Worm (Caenorhabditis elegans) whole organism, late embryonic: Measurements from ENCODE around the gene F13B6.2.

Experiments
- K02D7.2 ChIP-seq: sonication (generic microtip); optimal IDR thresholded peaks from 2 replicates; lab custom pipeline; 2017; ENCODE audit warnings: mild to moderate bottlenecking, missing genetic modification characterization, missing compliant biosample characterization
- K09A11.1 ChIP-seq: sonication (generic microtip); optimal IDR thresholded peaks from 2 replicates; lab custom pipeline; 2017; ENCODE audit warnings: antibody characterized with exemption, mild to moderate bottlenecking, missing genetic modification characterization, missing compliant biosample characterization; ENCODE audit not compliant: insufficient read depth
- ceh-18 ChIP-seq: sonication (generic microtip); optimal IDR thresholded peaks from 2 replicates; lab custom pipeline; 2016; ENCODE audit warnings: missing genetic modification characterization, missing compliant biosample characterization
- ceh-19 ChIP-seq: fragments of 200-800 bp; sonication (Bioruptor generic); optimal IDR thresholded peaks from 2 replicates; lab custom pipeline; 2018; ENCODE audit warnings: mild to moderate bottlenecking, missing genetic modification characterization, missing compliant biosample characterization
- ceh-2 ChIP-seq: sonication (generic microtip); optimal IDR thresholded peaks from 2 replicates; lab custom pipeline; 2016; ENCODE audit warnings: missing genotype, missing genetic modification characterization, missing compliant biosample characterization
- ceh-31 ChIP-seq: sonication (generic microtip); optimal IDR thresholded peaks from 2 replicates; lab custom pipeline; 2016; ENCODE audit warnings: missing genetic modification characterization, missing compliant biosample characterization
- ceh-34 ChIP-seq: sonication (generic microtip); optimal IDR thresholded peaks from 2 replicates; lab custom pipeline; 2016; ENCODE audit warnings: mild to moderate bottlenecking, missing genetic modification characterization, missing compliant biosample characterization
- ceh-6 ChIP-seq: fragments of 200-800 bp; sonication (Bioruptor generic); optimal IDR thresholded peaks from 2 replicates; lab custom pipeline; 2018; ENCODE audit warnings: mild to moderate bottlenecking, missing genetic modification characterization, missing compliant biosample characterization
- ceh-9 ChIP-seq: sonication (generic microtip); optimal IDR thresholded peaks from 2 replicates; lab custom pipeline; 2016; ENCODE audit warnings: mild to moderate bottlenecking, missing genetic modification characterization, inconsistent platforms, missing compliant biosample characterization
- dmd-4 ChIP-seq: sonication (generic microtip); optimal IDR thresholded peaks from 2 replicates; lab custom pipeline; 2016; ENCODE audit warnings: borderline replicate concordance, missing genetic modification characterization, missing compliant biosample characterization
- elt-2 ChIP-seq: sonication (generic microtip); optimal IDR thresholded peaks from 2 replicates; lab custom pipeline; 2016; ENCODE audit warnings: missing genetic modification reagents, missing genetic modification characterization, missing compliant biosample characterization
- eyg-1 ChIP-seq: sonication (generic microtip); optimal IDR thresholded peaks from 2 replicates; lab custom pipeline; 2016; ENCODE audit warnings: missing genotype, missing genetic modification characterization, missing compliant biosample characterization
- fax-1 ChIP-seq: sonication (generic microtip); optimal IDR thresholded peaks from 2 replicates; lab custom pipeline; 2016; ENCODE audit warnings: missing genotype, missing genetic modification characterization, missing compliant biosample characterization
- gmeb-2 ChIP-seq: sonication (generic microtip); optimal IDR thresholded peaks from 2 replicates; lab custom pipeline; 2016; ENCODE audit warnings: missing genetic modification characterization, inconsistent platforms, missing compliant biosample characterization
- lim-6 ChIP-seq: sonication (generic microtip); optimal IDR thresholded peaks from 2 replicates; lab custom pipeline; 2016; ENCODE audit warnings: missing genetic modification characterization, missing compliant biosample characterization
- lin-11 ChIP-seq: fragments of 200-800 bp; sonication (Bioruptor generic); optimal IDR thresholded peaks from 2 replicates; lab custom pipeline; 2018; ENCODE audit warnings: mild to moderate bottlenecking, missing genetic modification characterization, missing compliant biosample characterization
- mec-3 ChIP-seq: sonication (generic microtip); optimal IDR thresholded peaks from 2 replicates; lab custom pipeline; 2016; ENCODE audit warnings: borderline replicate concordance, missing genetic modification characterization, missing compliant biosample characterization
- nhr-232 ChIP-seq: sonication (generic microtip); optimal IDR thresholded peaks from 2 replicates; lab custom pipeline; 2016; ENCODE audit warnings: missing genetic modification characterization, missing compliant biosample characterization
- npax-4 ChIP-seq: sonication (generic microtip); optimal IDR thresholded peaks from 2 replicates; lab custom pipeline; 2016; ENCODE audit warnings: missing genetic modification characterization, missing compliant biosample characterization
- pag-3 ChIP-seq: sonication (generic microtip); optimal IDR thresholded peaks from 2 replicates; lab custom pipeline; 2016; ENCODE audit warnings: missing compliant biosample characterization, missing genetic modification characterization, borderline replicate concordance
- pat-9 ChIP-seq: fragments of 200-800 bp; sonication (Bioruptor generic); optimal IDR thresholded peaks from 2 replicates; lab custom pipeline; 2018; ENCODE audit warnings: mild to moderate bottlenecking, missing genetic modification characterization, moderate library complexity, missing compliant biosample characterization
- pha-2 ChIP-seq: sonication (generic microtip); optimal IDR thresholded peaks from 2 replicates; lab custom pipeline; 2017; ENCODE audit warnings: mild to moderate bottlenecking, missing genetic modification characterization, missing compliant biosample characterization
- pha-4 ChIP-seq: fragments of 150-350 bp; optimal IDR thresholded peaks from 2 replicates; lab custom pipeline; 2018; ENCODE audit warnings: missing biosample characterization, missing genetic modification reagents, missing genetic modification characterization
- ref-2 ChIP-seq: sonication (generic microtip); optimal IDR thresholded peaks from 2 replicates; lab custom pipeline; 2016; ENCODE audit warnings: missing genetic modification characterization, missing compliant biosample characterization
- sdc-2 ChIP-seq: sonication (generic microtip); optimal IDR thresholded peaks from 2 replicates; lab custom pipeline; 2016; ENCODE audit warnings: missing genotype, missing genetic modification characterization, missing compliant biosample characterization
- syd-9 ChIP-seq: sonication (generic microtip); optimal IDR thresholded peaks from 2 replicates; lab custom pipeline; 2016; ENCODE audit warnings: mild to moderate bottlenecking, missing genetic modification characterization, moderate library complexity, missing compliant biosample characterization
- tbx-2 ChIP-seq: sonication (generic microtip); optimal IDR thresholded peaks from 2 replicates; lab custom pipeline; 2016; ENCODE audit warnings: missing genetic modification characterization, missing compliant biosample characterization
- tbx-7 ChIP-seq: sonication (generic microtip); optimal IDR thresholded peaks from 2 replicates; lab custom pipeline; 2016; ENCODE audit warnings: missing genotype, missing genetic modification characterization, missing compliant biosample characterization
- unc-42 ChIP-seq: sonication (generic microtip); optimal IDR thresholded peaks from 2 replicates; lab custom pipeline; 2016; ENCODE audit warnings: missing genotype, missing genetic modification characterization, missing compliant biosample characterization
- unc-55 ChIP-seq: sonication (generic microtip); optimal IDR thresholded peaks from 2 replicates; lab custom pipeline; 2017; ENCODE audit warnings: missing biosample characterization, missing genetic modification reagents, missing genetic modification characterization

F13B6.2 gene

DNA sequence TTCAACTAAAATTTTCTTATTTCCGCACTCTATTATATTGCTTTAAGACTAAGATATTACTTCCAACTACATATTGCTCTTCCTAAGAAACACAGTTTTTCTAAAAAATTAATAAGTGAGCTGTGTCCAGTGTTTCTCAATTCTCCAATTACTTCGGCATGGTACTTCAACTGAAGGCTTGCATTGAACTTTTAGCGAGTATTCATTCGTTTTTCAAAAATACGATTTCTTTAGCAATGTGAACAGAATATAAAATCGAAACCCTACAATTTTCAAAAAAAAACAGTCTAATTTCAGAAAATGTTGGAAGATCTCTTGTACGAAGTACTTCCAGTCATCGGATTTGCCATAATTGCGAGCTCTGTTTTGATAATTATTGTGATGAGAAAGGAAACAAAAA lies 39.2 kb downstream of the F13B6.2 start, which contains the start of gene srtx-1:
Gene srtx-1, plus strand, starts transcription at position 301 of the 400 bp plus-strand sequence.
- TF ChIP-seq tbx-7 (no peak), syd-9 (tag; lab: Kevin White, UChicago) (no peak), ceh-2 (tag; lab: Kevin White, UChicago) (no peak), pha-2 (tag; lab: Kevin White, UChicago) (no peak), fax-1 (no peak), npax-4 (no peak)

DNA sequence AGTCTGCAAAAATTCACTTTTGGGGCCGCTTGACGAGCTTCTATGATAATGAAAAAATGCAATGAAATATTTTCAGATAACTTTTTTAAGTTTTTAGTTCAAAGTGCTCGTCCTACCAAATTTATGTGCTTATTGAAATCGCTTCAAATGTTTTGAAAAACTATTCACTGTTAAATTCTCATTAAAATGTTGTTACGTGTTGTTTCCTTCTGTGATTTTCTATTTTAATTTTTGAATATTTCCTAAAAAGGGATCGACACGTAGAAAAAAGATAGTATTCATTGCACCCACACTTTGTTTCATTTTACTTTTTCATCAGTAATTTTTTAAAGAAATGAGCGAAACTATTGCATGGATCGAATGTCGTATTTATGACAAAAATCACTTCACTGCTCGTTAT lies 41.3 kb downstream of the F13B6.2 start, which contains the start of gene B0496.6:
Gene B0496.6, plus strand, starts transcription at position 301 of the 400 bp plus-strand sequence.
- TF ChIP-seq ceh-9: no peak
- no peak for TF ChIP-seq elt-2
- no peak for TF ChIP-seq ceh-6 (GFP tag; lab: Kevin White, UChicago)
- no peak for TF ChIP-seq ref-2 (tag; lab: Kevin White, UChicago)
- no peak for TF ChIP-seq lim-6 (tag; lab: Kevin White, UChicago)
- no peak for TF ChIP-seq fax-1
- no peak for TF ChIP-seq unc-55 (GFP tag; lab: Kevin White, UChicago)
- TF ChIP-seq, all 69 proteins: peak for 0

DNA sequence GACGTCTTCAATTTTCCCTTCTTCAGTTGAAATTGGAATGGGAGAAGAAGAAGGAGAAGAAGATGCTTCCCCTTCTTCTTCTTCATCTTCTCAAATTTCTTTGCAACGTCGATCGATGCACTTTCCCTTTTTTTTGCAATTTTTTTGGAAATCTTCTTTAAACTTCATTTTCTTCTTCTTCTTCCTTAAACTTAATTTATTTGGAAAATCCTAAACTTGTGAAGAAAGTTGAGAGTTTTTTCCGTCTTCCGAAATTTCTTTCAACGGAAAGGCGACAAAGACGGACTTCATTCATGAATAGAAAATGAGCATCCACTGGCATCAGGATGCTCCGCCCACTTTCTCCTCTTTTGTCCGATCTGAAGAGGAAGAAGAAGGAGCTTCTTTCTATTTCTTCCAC lies 46.0 kb downstream of the F13B6.2 start:
- TF ChIP-seq dmd-4 (tag; lab: Kevin White, UChicago) (no peak), mec-3 (tag; lab: Kevin White, UChicago) (no peak), gmeb-2 (no peak), eyg-1 (tag; lab: Kevin White, UChicago) (no peak), ceh-18 (tag; lab: Kevin White, UChicago) (no peak), lin-11 (tag; lab: Kevin White, UChicago) (no peak), ceh-31 (peak; percentile 13), fax-1 (no peak), unc-42 (peak; percentile 79)

DNA sequence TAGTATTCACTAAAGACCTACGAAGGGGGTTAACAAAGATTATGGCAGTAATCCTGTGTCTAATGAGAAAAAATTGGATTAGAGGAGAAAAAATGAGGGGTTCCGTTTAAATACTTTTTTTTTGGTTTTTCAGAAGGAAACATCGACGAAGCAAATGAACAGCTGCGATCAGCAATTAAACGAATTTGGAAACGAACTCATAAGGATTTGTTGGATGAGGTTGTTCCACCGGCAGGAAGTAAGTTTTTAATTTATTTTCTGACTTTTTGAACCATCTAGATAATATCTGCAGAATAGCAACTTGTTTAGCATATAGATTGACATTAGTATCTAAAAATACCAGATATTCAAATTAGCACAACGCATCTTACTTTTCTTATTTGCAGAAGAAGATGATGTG lies 46.6 kb downstream of the F13B6.2 start:
- TF ChIP-seq sdc-2 (tag; lab: Kevin White, UChicago) (no peak), pat-9 (tag; lab: Kevin White, UChicago) (no peak), pha-4 (no peak), lim-6 (tag; lab: Kevin White, UChicago) (no peak), syd-9 (tag; lab: Kevin White, UChicago) (no peak), ceh-2 (tag; lab: Kevin White, UChicago) (no peak), ceh-9 (no peak), ceh-19 (GFP tag; lab: Kevin White, UChicago) (no peak), pag-3 (tag; lab: Kevin White, UChicago) (no peak), lin-11 (tag; lab: Kevin White, UChicago) (no peak), K09A11.1 (tag; lab: Kevin White, UChicago) (no peak), tbx-2 (tag; lab: Kevin White, UChicago) (no peak), ceh-34 (tag; lab: Kevin White, UChicago) (no peak), K02D7.2 (tag; lab: Kevin White, UChicago) (no peak), nhr-232 (no peak)
